Worm (Caenorhabditis elegans) whole organism, mixed stage, embryonic: ENCODE measurements around the gene txt-12.

ENCODE experiments used
- M03D4.4 ChIP-seq: sonication (generic microtip); optimal IDR thresholded peaks from 2 replicates; lab custom pipeline; 2017; ENCODE audit warnings: mild to moderate bottlenecking, missing genetic modification characterization, missing compliant biosample characterization
- bed-3 ChIP-seq: fragments of 200-800 bp; sonication (Bioruptor generic); optimal IDR thresholded peaks from 3 replicates; lab custom pipeline; 2018; ENCODE audit warnings: mild to moderate bottlenecking, missing genetic modification characterization, moderate library complexity, missing compliant biosample characterization
- blmp-1 ChIP-seq: fragments of 150-350 bp; optimal IDR thresholded peaks from 2 replicates; lab custom pipeline; 2014; ENCODE audit warnings: missing biosample characterization, missing genetic modification characterization
- ceh-39 ChIP-seq: fragments of 150-350 bp; optimal IDR thresholded peaks from 2 replicates; lab custom pipeline; 2014; ENCODE audit warnings: missing biosample characterization, missing genetic modification characterization
- ceh-43 ChIP-seq: fragments of 200-800 bp; sonication (Bioruptor generic); optimal IDR thresholded peaks from 2 replicates; lab custom pipeline; 2018; ENCODE audit warnings: mild to moderate bottlenecking, missing genetic modification characterization, moderate library complexity, missing compliant biosample characterization
- ceh-83 ChIP-seq: fragments of 200-800 bp; sonication (Bioruptor generic); optimal IDR thresholded peaks from 2 replicates; lab custom pipeline; 2018; ENCODE audit warnings: mild to moderate bottlenecking, missing genetic modification characterization, missing compliant biosample characterization
- ces-1 ChIP-seq: fragments of 150-350 bp; optimal IDR thresholded peaks from 2 replicates; lab custom pipeline; 2014; ENCODE audit warnings: missing biosample characterization, missing genetic modification reagents, missing genetic modification characterization
- cnd-1 ChIP-seq: fragments of 200-800 bp; sonication (Bioruptor generic); optimal IDR thresholded peaks from 2 replicates; lab custom pipeline; 2018; ENCODE audit warnings: mild to moderate bottlenecking, missing genetic modification characterization, missing compliant biosample characterization
- drap-1 ChIP-seq: fragments of 200-800 bp; sonication (Bioruptor generic); optimal IDR thresholded peaks from 3 replicates; lab custom pipeline; 2018; ENCODE audit warnings: mild to moderate bottlenecking, missing genetic modification characterization, missing compliant biosample characterization
- elt-1 ChIP-seq: sonication (generic microtip); optimal IDR thresholded peaks from 2 replicates; lab custom pipeline; 2017; ENCODE audit warnings: missing genetic modification characterization, mild to moderate bottlenecking, missing compliant biosample characterization, antibody characterized with exemption, moderate library complexity, borderline replicate concordance; ENCODE audit not compliant: insufficient read depth
- elt-3 ChIP-seq: fragments of 150-350 bp; optimal IDR thresholded peaks from 2 replicates; lab custom pipeline; 2014; ENCODE audit warnings: missing biosample characterization, missing genetic modification characterization
- flh-1 ChIP-seq: fragments of 200-800 bp; sonication (Bioruptor generic); optimal IDR thresholded peaks from 2 replicates; lab custom pipeline; 2018; ENCODE audit warnings: mild to moderate bottlenecking, missing genetic modification characterization, moderate library complexity, missing compliant biosample characterization
- ham-2 ChIP-seq: fragments of 200-800 bp; sonication (Bioruptor generic); optimal IDR thresholded peaks from 2 replicates; lab custom pipeline; 2018; ENCODE audit warnings: mild to moderate bottlenecking, missing genetic modification characterization, missing compliant biosample characterization
- hlh-1 ChIP-seq: fragments of 150-350 bp; optimal IDR thresholded peaks from 2 replicates; lab custom pipeline; 2014; ENCODE audit warnings: missing biosample characterization, missing genetic modification reagents, missing genetic modification characterization
- lin-13 ChIP-seq: fragments of 150-350 bp; optimal IDR thresholded peaks from 2 replicates; lab custom pipeline; 2014; ENCODE audit warnings: missing biosample characterization, missing genetic modification characterization
- lin-32 ChIP-seq: fragments of 200-800 bp; sonication (Bioruptor generic); optimal IDR thresholded peaks from 2 replicates; lab custom pipeline; 2018; ENCODE audit warnings: mild to moderate bottlenecking, missing genetic modification characterization, missing compliant biosample characterization
- lsy-2 ChIP-seq: fragments of 150-350 bp; optimal IDR thresholded peaks from 2 replicates; lab custom pipeline; 2014; ENCODE audit warnings: missing biosample characterization, missing genetic modification characterization
- mab-5 ChIP-seq: fragments of 150-350 bp; optimal IDR thresholded peaks from 2 replicates; lab custom pipeline; 2014; ENCODE audit warnings: missing biosample characterization, missing genetic modification characterization
- mep-1 ChIP-seq: fragments of 150-350 bp; optimal IDR thresholded peaks from 2 replicates; lab custom pipeline; 2017; ENCODE audit warnings: missing biosample characterization, missing genetic modification reagents, missing genetic modification characterization, inconsistent platforms
- mls-2 ChIP-seq: sonication (generic microtip); optimal IDR thresholded peaks from 2 replicates; lab custom pipeline; 2016; ENCODE audit warnings: mild to moderate bottlenecking, missing genetic modification characterization, moderate library complexity, missing compliant biosample characterization
- nhr-12 ChIP-seq: fragments of 150-350 bp; optimal IDR thresholded peaks from 2 replicates; lab custom pipeline; 2014; ENCODE audit warnings: missing biosample characterization, missing genetic modification characterization
- nhr-2 ChIP-seq: fragments of 150-350 bp; optimal IDR thresholded peaks from 2 replicates; lab custom pipeline; 2014; ENCODE audit warnings: missing biosample characterization, missing genetic modification characterization
- nhr-237 ChIP-seq: fragments of 150-350 bp; optimal IDR thresholded peaks from 2 replicates; lab custom pipeline; 2014; ENCODE audit warnings: missing biosample characterization, missing genetic modification characterization
- nhr-28 ChIP-seq: fragments of 150-350 bp; optimal IDR thresholded peaks from 2 replicates; lab custom pipeline; 2014; ENCODE audit warnings: missing biosample characterization, missing genetic modification characterization
- nhr-76 ChIP-seq: sonication (generic microtip); optimal IDR thresholded peaks from 2 replicates; lab custom pipeline; 2017; ENCODE audit warnings: missing biosample characterization, missing genetic modification characterization
- pha-4 ChIP-seq: fragments of 150-350 bp; optimal IDR thresholded peaks from 2 replicates; lab custom pipeline; 2018; ENCODE audit warnings: missing biosample characterization, missing genetic modification reagents, missing genetic modification characterization
- sem-2 ChIP-seq: fragments of 200-800 bp; sonication (Bioruptor generic); optimal IDR thresholded peaks from 2 replicates; lab custom pipeline; 2018; ENCODE audit warnings: mild to moderate bottlenecking, missing genetic modification characterization, missing compliant biosample characterization
- snpc-4 ChIP-seq: fragments of 150-350 bp; optimal IDR thresholded peaks from 2 replicates; lab custom pipeline; 2014; ENCODE audit warnings: missing biosample characterization, missing genetic modification characterization
- sptf-1 ChIP-seq: sonication (generic microtip); optimal IDR thresholded peaks from 2 replicates; lab custom pipeline; 2017; ENCODE audit warnings: mild to moderate bottlenecking, missing genetic modification characterization, moderate library complexity, missing compliant biosample characterization
- tbx-8 ChIP-seq: fragments of 200-800 bp; sonication (Bioruptor generic); optimal IDR thresholded peaks from 2 replicates; lab custom pipeline; 2018; ENCODE audit warnings: mild to moderate bottlenecking, missing genetic modification characterization, moderate library complexity, missing compliant biosample characterization
- unc-120 ChIP-seq: sonication (generic microtip); optimal IDR thresholded peaks from 2 replicates; lab custom pipeline; 2017; ENCODE audit warnings: missing genetic modification characterization, missing compliant biosample characterization; ENCODE audit not compliant: poor library complexity, severe bottlenecking
- unc-39 ChIP-seq: fragments of 150-350 bp; optimal IDR thresholded peaks from 2 replicates; lab custom pipeline; 2014; ENCODE audit warnings: missing biosample characterization, missing genetic modification characterization
- unc-62 ChIP-seq: fragments of 150-350 bp; optimal IDR thresholded peaks from 2 replicates; lab custom pipeline; 2014; ENCODE audit warnings: missing biosample characterization, missing genetic modification reagents, missing genetic modification characterization
- zip-8 ChIP-seq: fragments of 150-350 bp; optimal IDR thresholded peaks from 2 replicates; lab custom pipeline; 2014; ENCODE audit warnings: missing biosample characterization, missing genetic modification characterization
- ztf-11 ChIP-seq: fragments of 150-350 bp; optimal IDR thresholded peaks from 2 replicates; lab custom pipeline; 2014; ENCODE audit warnings: missing biosample characterization, missing genetic modification characterization

Gene txt-12

ce11 chrV:15072738-15073137, 20.0 kb upstream of the txt-12 start:
- TF ChIP-seq sptf-1 (no peak), ztf-11 (tag; lab: Kevin White, UChicago) (no peak), ces-1 (GFP tag; lab: Kevin White, UChicago) (peak; percentile 95), M03D4.4 (tag; lab: Kevin White, UChicago) (no peak), bed-3 (GFP tag; lab: Kevin White, UChicago) (no peak), drap-1 (GFP tag; lab: Kevin White, UChicago) (peak; percentile 70), elt-1 (peak; percentile 36), nhr-28 (no peak), unc-62 (GFP tag; lab: Kevin White, UChicago) (no peak), blmp-1 (tag; lab: Kevin White, UChicago) (no peak), nhr-237 (tag; lab: Kevin White, UChicago) (no peak)

ce11 chrV:15074907-15075306, 17.9 kb upstream of the txt-12 start:
- no peak for TF ChIP-seq pha-4 (tag; lab: Kevin White, UChicago)
- peak; percentile 60 for TF ChIP-seq ces-1 (GFP tag; lab: Kevin White, UChicago)

ce11 chrV:15078560-15078959, 14.2 kb upstream of the txt-12 start:
- TF ChIP-seq ham-2 (GFP tag; lab: Kevin White, UChicago) (no peak), unc-120 (tag; lab: Kevin White, UChicago) (peak; percentile 19), unc-62 (GFP tag; lab: Kevin White, UChicago) (peak; percentile 82), mab-5 (peak; percentile 16), elt-1 (no peak)

DNA sequence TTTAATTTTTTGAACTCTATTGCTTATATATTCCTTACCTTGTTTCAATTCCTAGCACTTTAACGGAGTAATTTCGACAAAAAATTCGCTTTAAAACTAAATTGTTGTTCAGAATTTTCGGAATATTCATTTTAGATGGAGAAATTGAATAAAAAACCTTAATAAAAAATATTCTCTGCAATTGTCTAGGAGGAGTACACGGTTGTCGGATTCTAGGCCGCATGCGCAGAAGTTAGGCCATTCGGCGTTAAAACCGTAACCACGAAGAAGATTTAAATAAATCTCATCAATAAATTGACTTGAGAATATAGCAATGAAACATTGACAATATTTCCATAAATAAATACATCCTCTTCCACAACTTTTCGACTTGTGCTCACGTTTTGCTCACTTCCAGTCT, 10.5 kb upstream of the txt-12 start, which contains the start of the genes C01G10.10 and C01G10.9:
Gene C01G10.10 (minus strand): TSS at position 151 of the 400 bp plus-strand sequence.
Gene C01G10.9 (plus strand): TSS at position 240 of the 400 bp plus-strand sequence.
- TF ChIP-seq cnd-1 (tag; lab: Kevin White, UChicago) (peak; percentile 3), lsy-2 (tag; lab: Kevin White, UChicago) (peak; percentile 41), sem-2 (no peak), pha-4 (tag; lab: Kevin White, UChicago) (no peak), ces-1 (GFP tag; lab: Kevin White, UChicago) (peak; percentile 8), nhr-28 (no peak), ceh-39 (tag; lab: Kevin White, UChicago) (no peak), mep-1 (tag; lab: Kevin White, UChicago) (no peak), mls-2 (tag; lab: Kevin White, UChicago) (no peak), nhr-76 (tag; lab: Kevin White, UChicago) (no peak), drap-1 (GFP tag; lab: Kevin White, UChicago) (peak; percentile 37)

- TF ChIP-seq unc-39 (tag; lab: Kevin White, UChicago), result no peak
- TF ChIP-seq snpc-4 (tag; lab: Kevin White, UChicago), result no peak
- TF ChIP-seq mep-1 (tag; lab: Kevin White, UChicago), result no peak
- TF ChIP-seq nhr-28, result no peak
- TF ChIP-seq elt-1, result no peak
Measured at ce11 chrV:15083659-15084058, 9.1 kb upstream of the txt-12 start.

ce11 chrV:15085335-15085800, 7.4 kb upstream of the txt-12 start, which contains the start of the genes ahsa-1 and C01G10.7:
ahsa-1 (minus strand) TSS chrV:15085385.
C01G10.7 (plus strand) TSS chrV:15085747.
- TF ChIP-seq nhr-28, result no peak
- TF ChIP-seq lin-32 (GFP tag; lab: Kevin White, UChicago), result peak; percentile 56
- TF ChIP-seq ceh-39 (tag; lab: Kevin White, UChicago), result peak; percentile 73
- peak; percentile 73 for TF ChIP-seq lsy-2 (tag; lab: Kevin White, UChicago)
- no peak for TF ChIP-seq unc-120 (tag; lab: Kevin White, UChicago)
- no peak for TF ChIP-seq blmp-1 (tag; lab: Kevin White, UChicago)
- no peak for TF ChIP-seq unc-62 (GFP tag; lab: Kevin White, UChicago)
- TF ChIP-seq unc-39 (tag; lab: Kevin White, UChicago), result no peak
- peak; percentile 44 for TF ChIP-seq M03D4.4 (tag; lab: Kevin White, UChicago)
- TF ChIP-seq lin-13 (tag; lab: Kevin White, UChicago), result peak; percentile 44
- TF ChIP-seq mep-1 (tag; lab: Kevin White, UChicago), result peak; percentile 87
- TF ChIP-seq elt-3 (tag; lab: Kevin White, UChicago), result no peak
- TF ChIP-seq nhr-76 (tag; lab: Kevin White, UChicago), result no peak
- TF ChIP-seq cnd-1 (tag; lab: Kevin White, UChicago), result no peak
- peak; percentile 97 for TF ChIP-seq ces-1 (GFP tag; lab: Kevin White, UChicago)
- no peak for TF ChIP-seq bed-3 (GFP tag; lab: Kevin White, UChicago)
- no peak for TF ChIP-seq nhr-12 (tag; lab: Kevin White, UChicago)
- TF ChIP-seq pha-4 (tag; lab: Kevin White, UChicago), result peak; percentile 46
- no peak for TF ChIP-seq nhr-2 (tag; lab: Kevin White, UChicago)
- TF ChIP-seq hlh-1 (tag; lab: Kevin White, UChicago), result peak; percentile 2
- peak; percentile 90 for TF ChIP-seq nhr-237 (tag; lab: Kevin White, UChicago)
- no peak for TF ChIP-seq elt-1
- peak; percentile 70 for TF ChIP-seq ceh-43 (GFP tag; lab: Kevin White, UChicago)
- TF ChIP-seq zip-8 (tag; lab: Kevin White, UChicago), result no peak
- no peak for TF ChIP-seq ztf-11 (tag; lab: Kevin White, UChicago)
- TF ChIP-seq tbx-8 (GFP tag; lab: Kevin White, UChicago), result no peak
- no peak for TF ChIP-seq sem-2
- TF ChIP-seq mab-5, result peak; percentile 61
- no peak for TF ChIP-seq snpc-4 (tag; lab: Kevin White, UChicago)
- no peak for TF ChIP-seq ceh-83
- no peak for TF ChIP-seq ham-2 (GFP tag; lab: Kevin White, UChicago)
- peak; percentile 39 for TF ChIP-seq mls-2 (tag; lab: Kevin White, UChicago)
- TF ChIP-seq sptf-1, result peak; percentile 70
- peak; percentile 70 for TF ChIP-seq drap-1 (GFP tag; lab: Kevin White, UChicago)
- TF ChIP-seq flh-1 (GFP tag; lab: Kevin White, UChicago), result no peak
